Worm (Caenorhabditis elegans) whole organism, midembryonic: ENCODE data around the gene str-182.

Source experiments
- T22C8.4 ChIP-seq: fragments of 200-800 bp; sonication (Bioruptor generic); IDR thresholded peaks from 2 replicates; pipeline ENCODE4 v1.3.6; 2022; ENCODE audit warnings: missing genetic modification characterization, missing compliant biosample characterization
- cog-1 ChIP-seq: sonication (generic microtip); optimal IDR thresholded peaks from 2 replicates; lab custom pipeline; 2016; ENCODE audit warnings: missing genetic modification characterization, missing compliant biosample characterization
- flt-1 ChIP-seq: fragments of 200-800 bp; sonication (Bioruptor generic); IDR thresholded peaks from 2 replicates; pipeline ENCODE4 v1.3.6; 2022; ENCODE audit warnings: missing genetic modification characterization, missing compliant biosample characterization
- klf-2 ChIP-seq: fragments of 200-800 bp; sonication (Bioruptor generic); conservative IDR thresholded peaks from 2 replicates; pipeline ENCODE4 v1.3.6; 2022; ENCODE audit warnings: missing genetic modification reagents, missing genetic modification characterization, missing compliant biosample characterization
- med-1 ChIP-seq: sonication (generic microtip); optimal IDR thresholded peaks from 2 replicates; lab custom pipeline; 2017; ENCODE audit warnings: missing genetic modification characterization, mild to moderate bottlenecking, missing compliant biosample characterization, antibody characterized with exemption, missing genetic modification reagents; ENCODE audit not compliant: insufficient read depth
- ref-1 ChIP-seq: fragments of 200-800 bp; sonication (Bioruptor generic); conservative IDR thresholded peaks from 2 replicates; pipeline ENCODE4 v1.3.6; 2022; ENCODE audit warnings: missing genetic modification reagents, missing genetic modification characterization, missing compliant biosample characterization
- tab-1 ChIP-seq: fragments of 200-800 bp; sonication (Bioruptor generic); IDR thresholded peaks from 2 replicates; pipeline ENCODE4 v1.3.6; 2022; ENCODE audit warnings: missing genetic modification characterization, missing compliant biosample characterization
- ztf-23 ChIP-seq: fragments of 200-800 bp; sonication (Bioruptor generic); IDR thresholded peaks from 2 replicates; pipeline ENCODE4 v1.3.6; 2022; ENCODE audit warnings: missing genetic modification reagents, missing genetic modification characterization, missing compliant biosample characterization
- ztf-29 ChIP-seq: fragments of 200-800 bp; sonication (Bioruptor generic); IDR thresholded peaks from 2 replicates; pipeline ENCODE4 v1.3.6; 2022; ENCODE audit warnings: missing genetic modification reagents, missing genetic modification characterization, missing compliant biosample characterization

The str-182 gene

DNA sequence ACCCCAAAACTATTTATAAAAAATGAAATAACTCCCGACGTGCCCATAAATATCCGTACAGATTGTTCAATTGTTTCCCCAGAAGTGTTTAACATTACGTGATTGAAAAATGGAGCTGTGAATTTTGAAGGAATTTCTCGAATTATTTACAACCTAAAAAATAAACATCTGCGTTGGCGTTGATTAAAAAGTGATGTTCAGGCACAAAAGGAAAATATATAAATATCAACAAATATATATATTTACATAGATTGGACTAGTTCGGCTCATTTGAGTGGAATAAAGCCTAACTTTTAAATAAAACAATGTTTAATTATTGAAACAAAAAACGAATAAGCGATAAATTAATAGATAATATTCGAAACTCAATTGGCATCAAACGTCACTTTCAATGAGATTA is 27.2 kb upstream of the str-182 start, which contains the start of gene sri-18:
Gene sri-18, minus strand, starts transcription at position 101 of the 400 bp plus-strand sequence.
- TF ChIP-seq cog-1 (tag; lab: Kevin White, UChicago): no peak
- TF ChIP-seq ztf-29: no peak
- TF ChIP-seq ref-1 (GFP tag; lab: Robert Waterston, UW): no peak
- no peak for TF ChIP-seq med-1
- no peak for TF ChIP-seq T22C8.4
- TF ChIP-seq ztf-23 (GFP tag; lab: Robert Waterston, UW): no peak

ce11 chrV:10256050-10256449 is 22.8 kb upstream of the str-182 start, which contains the start of gene nhr-232:
Gene nhr-232, plus strand, starts transcription at chrV:10256170.
- no peak for TF ChIP-seq tab-1 (GFP tag; lab: Robert Waterston, UW)
- TF ChIP-seq T22C8.4: no peak
- TF ChIP-seq med-1: no peak
- no peak for TF ChIP-seq ref-1 (GFP tag; lab: Robert Waterston, UW)
- TF ChIP-seq cog-1 (tag; lab: Kevin White, UChicago): no peak
- TF ChIP-seq ztf-29: no peak
- no peak for TF ChIP-seq flt-1 (GFP tag; lab: Robert Waterston, UW)
- no peak for TF ChIP-seq ztf-23 (GFP tag; lab: Robert Waterston, UW)

DNA sequence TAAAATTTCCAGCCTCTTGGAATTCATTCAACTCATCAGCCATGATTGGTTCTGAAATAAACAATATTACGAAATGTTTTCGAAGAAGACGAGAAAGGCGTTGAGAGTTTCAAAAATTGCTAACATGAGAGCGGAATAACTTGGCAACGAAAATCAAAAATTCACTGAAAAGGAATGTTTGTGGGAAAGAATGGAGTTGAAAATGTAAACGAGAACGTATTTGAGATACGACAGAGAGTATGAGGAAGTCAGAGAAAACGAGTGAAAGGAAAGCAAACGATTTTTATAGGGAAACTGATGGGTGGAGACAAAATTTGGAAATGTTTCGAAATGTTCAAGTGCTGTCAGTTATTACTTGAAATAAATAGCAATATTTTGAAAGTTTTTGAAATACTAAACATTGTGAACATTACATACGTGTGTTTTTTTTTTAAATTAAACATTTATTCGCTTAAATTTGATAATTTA is 21.8 kb upstream of the str-182 start, which contains the start of gene rop-1:
Gene rop-1, minus strand, starts transcription at position 51 of the 468 bp plus-strand sequence.
- no peak for TF ChIP-seq ztf-29
- TF ChIP-seq klf-2: no peak
- TF ChIP-seq ref-1 (GFP tag; lab: Robert Waterston, UW): no peak
- TF ChIP-seq tab-1 (GFP tag; lab: Robert Waterston, UW): no peak
- no peak for TF ChIP-seq med-1
- no peak for TF ChIP-seq cog-1 (tag; lab: Kevin White, UChicago)
- TF ChIP-seq ztf-23 (GFP tag; lab: Robert Waterston, UW): no peak
- TF ChIP-seq flt-1 (GFP tag; lab: Robert Waterston, UW): no peak
- TF ChIP-seq T22C8.4: no peak

DNA sequence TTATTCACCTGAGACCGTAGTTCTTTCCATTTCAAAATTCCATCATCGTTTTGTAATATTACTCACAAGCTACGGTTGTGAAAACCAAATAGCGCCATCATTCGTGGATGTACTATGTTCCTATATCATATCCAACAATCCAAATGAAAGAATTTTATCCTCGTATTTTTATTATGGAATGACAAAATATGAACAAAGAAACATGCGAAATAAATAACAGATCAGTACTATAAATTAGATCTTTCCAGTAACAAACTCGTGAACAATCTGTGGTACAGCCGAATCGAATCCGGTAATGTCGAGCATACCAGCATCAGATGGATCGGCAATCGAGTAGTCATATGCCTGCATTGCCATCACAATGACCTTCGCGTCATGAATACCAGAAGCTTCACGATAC is 19.5 kb upstream of the str-182 start:
- TF ChIP-seq med-1: no peak
- no peak for TF ChIP-seq ztf-29
- TF ChIP-seq flt-1 (GFP tag; lab: Robert Waterston, UW): no peak
- no peak for TF ChIP-seq klf-2
- no peak for TF ChIP-seq T22C8.4
- no peak for TF ChIP-seq ztf-23 (GFP tag; lab: Robert Waterston, UW)

- TF ChIP-seq flt-1 (GFP tag; lab: Robert Waterston, UW): no peak
- no peak for TF ChIP-seq tab-1 (GFP tag; lab: Robert Waterston, UW)
- TF ChIP-seq ref-1 (GFP tag; lab: Robert Waterston, UW): no peak
- TF ChIP-seq ztf-29: no peak
- no peak for TF ChIP-seq med-1
- no peak for TF ChIP-seq klf-2
- TF ChIP-seq T22C8.4: no peak
- TF ChIP-seq ztf-23 (GFP tag; lab: Robert Waterston, UW): no peak
- no peak for TF ChIP-seq cog-1 (tag; lab: Kevin White, UChicago)
These were observed 16.3 kb upstream of the str-182 start for ce11 chrV:10249515-10249914.

DNA sequence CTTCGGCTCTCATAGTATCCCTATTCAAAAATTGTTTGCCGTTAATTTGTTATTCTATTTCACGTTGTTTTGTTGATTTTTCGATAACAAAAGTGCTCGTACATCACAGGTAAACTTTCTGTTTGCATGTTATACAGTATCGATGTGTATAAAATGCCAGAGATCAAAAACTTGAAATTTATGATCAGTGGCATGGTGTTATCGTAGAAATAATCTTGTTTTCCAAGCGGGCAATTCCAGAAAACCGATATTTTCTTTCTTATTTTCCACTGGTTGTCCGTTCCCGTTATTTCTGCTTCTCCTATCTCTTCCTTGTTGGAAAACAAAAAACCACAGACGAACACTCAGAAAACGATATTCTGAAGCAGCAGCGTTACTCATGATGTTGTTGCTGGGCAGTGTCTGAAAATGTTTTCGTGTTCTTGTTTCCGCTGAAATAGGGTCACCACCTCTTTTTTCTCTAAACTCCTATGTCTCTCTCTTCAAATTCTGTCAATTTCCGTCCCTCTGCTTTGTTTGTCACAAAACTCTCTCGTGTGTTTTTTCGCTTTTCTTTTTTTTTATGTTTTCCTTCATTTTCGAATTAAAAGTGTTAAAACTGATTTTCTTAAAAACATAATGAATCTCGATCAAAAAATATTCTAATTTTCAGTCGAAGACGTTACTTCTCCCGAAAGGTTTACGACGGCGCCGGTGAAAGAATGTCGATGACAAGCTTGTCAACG is 15.2 kb upstream of the str-182 start, which contains the start of gene akt-1:
Gene akt-1, plus strand, starts transcription at position 651 of the 725 bp plus-strand sequence.
- TF ChIP-seq tab-1 (GFP tag; lab: Robert Waterston, UW) (no peak), T22C8.4 (no peak), med-1 (no peak), ztf-23 (GFP tag; lab: Robert Waterston, UW) (no peak), klf-2 (no peak), flt-1 (GFP tag; lab: Robert Waterston, UW) (no peak), cog-1 (tag; lab: Kevin White, UChicago) (no peak), ref-1 (GFP tag; lab: Robert Waterston, UW) (no peak), ztf-29 (no peak)

DNA sequence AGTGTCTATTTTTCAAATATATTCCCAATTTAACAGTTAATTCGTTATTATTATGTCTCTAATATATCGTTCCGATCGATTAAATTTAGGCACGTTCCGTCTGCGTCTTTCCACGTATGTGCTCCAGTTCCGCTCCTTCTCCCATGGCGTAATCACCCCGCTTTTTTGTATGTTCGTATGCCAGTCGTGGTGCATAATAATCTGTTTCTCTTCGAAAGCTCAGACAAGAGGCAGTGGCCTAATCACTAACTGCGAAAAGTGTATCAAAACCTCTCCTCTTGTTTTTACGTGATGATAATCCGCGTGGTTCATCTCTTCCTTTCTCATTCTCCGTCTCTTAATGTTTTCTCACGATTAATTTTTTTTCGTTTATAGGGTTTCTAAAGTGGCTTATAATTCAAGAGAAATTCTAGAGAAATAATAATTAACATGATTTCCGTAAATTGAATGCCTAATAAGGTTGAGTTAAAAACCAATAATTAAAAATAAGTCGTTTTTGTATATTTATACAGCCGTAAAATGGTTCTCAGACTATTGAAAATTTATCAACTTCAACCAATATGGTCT is 14.5 kb upstream of the str-182 start:
- TF ChIP-seq med-1 (no peak), T22C8.4 (no peak), tab-1 (GFP tag; lab: Robert Waterston, UW) (no peak), ztf-29 (no peak), klf-2 (no peak), flt-1 (GFP tag; lab: Robert Waterston, UW) (no peak), ztf-23 (GFP tag; lab: Robert Waterston, UW) (no peak), cog-1 (tag; lab: Kevin White, UChicago) (no peak), ref-1 (GFP tag; lab: Robert Waterston, UW) (no peak)

DNA sequence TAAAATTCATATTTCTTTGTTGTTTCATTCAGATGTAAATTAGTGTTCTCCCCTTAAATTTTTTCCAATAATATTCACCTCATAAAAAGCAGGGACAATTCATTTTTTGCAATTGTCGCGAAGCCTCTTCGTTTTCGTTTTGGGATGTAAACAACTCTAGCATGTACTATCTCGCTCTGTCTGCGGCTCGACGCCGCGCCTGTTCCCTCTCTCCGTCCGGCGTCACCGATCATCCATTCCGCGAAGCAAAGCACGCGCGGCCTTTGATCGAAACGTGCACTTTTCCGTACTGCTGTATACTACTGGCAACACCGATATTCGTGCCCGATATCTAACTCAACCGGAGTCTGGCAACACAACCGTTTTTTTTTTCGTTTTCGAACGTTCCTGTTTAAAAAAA is 13.7 kb upstream of the str-182 start:
- no peak for TF ChIP-seq tab-1 (GFP tag; lab: Robert Waterston, UW)
- no peak for TF ChIP-seq ztf-29
- no peak for TF ChIP-seq med-1
- no peak for TF ChIP-seq ztf-23 (GFP tag; lab: Robert Waterston, UW)
- TF ChIP-seq flt-1 (GFP tag; lab: Robert Waterston, UW): no peak
- TF ChIP-seq cog-1 (tag; lab: Kevin White, UChicago): no peak
- no peak for TF ChIP-seq ref-1 (GFP tag; lab: Robert Waterston, UW)
- TF ChIP-seq T22C8.4: no peak
- no peak for TF ChIP-seq klf-2

DNA sequence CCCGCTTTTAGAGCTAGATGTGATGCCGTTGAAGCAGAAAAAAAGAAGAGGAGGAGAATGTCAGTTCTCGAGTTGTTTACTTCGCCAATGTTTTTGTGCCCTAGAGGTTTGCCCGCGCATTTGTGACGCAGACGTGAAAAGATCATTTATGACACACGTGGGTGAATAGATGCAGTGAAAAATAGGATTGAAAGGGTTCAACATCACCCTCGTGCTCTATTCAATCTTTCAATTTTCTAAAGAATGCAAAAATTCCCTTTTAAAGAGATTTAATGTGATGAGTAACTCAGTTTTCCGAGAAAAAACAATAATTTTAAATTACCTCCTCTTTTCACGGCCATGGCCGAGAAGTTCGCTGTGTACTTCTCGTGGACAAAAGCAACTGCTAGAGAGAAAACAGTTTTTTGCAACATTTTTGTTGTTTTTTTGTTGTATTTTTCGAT is 13.2 kb upstream of the str-182 start:
- TF ChIP-seq klf-2 (no peak), T22C8.4 (no peak), tab-1 (GFP tag; lab: Robert Waterston, UW) (no peak), cog-1 (tag; lab: Kevin White, UChicago) (no peak), med-1 (no peak), ztf-23 (GFP tag; lab: Robert Waterston, UW) (no peak), flt-1 (GFP tag; lab: Robert Waterston, UW) (no peak), ztf-29 (no peak), ref-1 (GFP tag; lab: Robert Waterston, UW) (no peak)

ce11 chrV:10245615-10246014 is 12.4 kb upstream of the str-182 start:
- TF ChIP-seq ref-1 (GFP tag; lab: Robert Waterston, UW) (no peak), flt-1 (GFP tag; lab: Robert Waterston, UW) (no peak), T22C8.4 (no peak), tab-1 (GFP tag; lab: Robert Waterston, UW) (no peak), med-1 (no peak), ztf-29 (no peak), klf-2 (no peak), ztf-23 (GFP tag; lab: Robert Waterston, UW) (no peak), cog-1 (tag; lab: Kevin White, UChicago) (no peak)
